Worm (Caenorhabditis elegans): ENCODE measurements around the gene gly-6.

gly-6 gene

DNA sequence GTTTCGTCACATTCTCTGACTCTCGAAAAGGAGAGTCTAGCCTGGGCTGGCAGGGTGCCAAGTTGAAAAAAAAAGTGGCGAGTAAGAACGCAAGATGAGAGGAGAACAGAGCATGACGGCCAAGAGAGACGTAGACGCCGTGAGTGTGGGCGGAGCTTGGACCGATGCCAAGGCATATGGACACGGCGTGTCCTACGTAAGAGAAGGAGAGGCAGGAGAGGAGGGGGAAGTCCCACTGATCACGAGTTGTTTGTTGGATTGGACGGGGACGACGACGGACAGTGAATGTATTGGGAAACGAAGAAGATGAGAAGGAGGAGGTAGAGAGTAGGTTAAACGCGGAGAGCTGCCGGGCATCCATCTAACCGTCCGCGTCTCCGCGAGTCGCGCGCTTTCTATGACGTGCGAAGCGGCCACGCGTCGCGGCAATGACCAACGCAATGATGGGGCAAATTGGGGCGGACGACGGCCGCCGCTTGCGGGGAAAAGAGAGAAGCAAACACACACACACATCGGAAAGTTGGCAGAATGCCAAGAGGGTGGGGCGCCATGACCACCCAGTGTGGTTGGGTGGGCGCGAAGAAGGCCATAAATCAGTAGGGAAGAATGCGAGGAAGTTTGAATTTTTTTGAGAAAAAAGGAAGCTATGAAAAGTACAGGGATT, 48.9 kb downstream of the gly-6 start (continued):
- TF ChIP-seq dmd-4 (tag; optimal IDR thresholded peaks at IDR 0.05; ENCODE audit: borderline replicate concordance) (peak; percentile 69), ttx-3 (tag; optimal IDR thresholded peaks at IDR 0.05) (no peak), gmeb-2 (tag; optimal IDR thresholded peaks at IDR 0.05) (no peak), rnt-1 (tag; optimal IDR thresholded peaks at IDR 0.05) (peak; percentile 99), Y22D7AL.16 (tag; optimal IDR thresholded peaks at IDR 0.05) (no peak), tbx-7 (tag; optimal IDR thresholded peaks at IDR 0.05) (peak; percentile 51), nhr-11 (tag; optimal IDR thresholded peaks at IDR 0.05) (no peak), fkh-6 (tag; optimal IDR thresholded peaks at IDR 0.05) (no peak), ahr-1 (tag; optimal IDR thresholded peaks at IDR 0.05) (no peak), K02D7.2 (tag; optimal IDR thresholded peaks at IDR 0.05) (no peak), nhr-232 (tag; optimal IDR thresholded peaks at IDR 0.05) (peak; percentile 4), pax-1 (tag; optimal IDR thresholded peaks at IDR 0.05) (peak; percentile 63), eyg-1 (tag; optimal IDR thresholded peaks at IDR 0.05) (peak; percentile 58), ceh-22 (tag; optimal IDR thresholded peaks at IDR 0.05) (no peak), pros-1 (tag; optimal IDR thresholded peaks at IDR 0.05) (peak; percentile 93), ama-1 (optimal IDR thresholded peaks at IDR 0.05) (no peak), npax-4 (tag; optimal IDR thresholded peaks at IDR 0.05) (no peak), ceh-31 (tag; optimal IDR thresholded peaks at IDR 0.05) (peak; percentile 99), zip-5 (tag; optimal IDR thresholded peaks at IDR 0.05) (no peak)

DNA sequence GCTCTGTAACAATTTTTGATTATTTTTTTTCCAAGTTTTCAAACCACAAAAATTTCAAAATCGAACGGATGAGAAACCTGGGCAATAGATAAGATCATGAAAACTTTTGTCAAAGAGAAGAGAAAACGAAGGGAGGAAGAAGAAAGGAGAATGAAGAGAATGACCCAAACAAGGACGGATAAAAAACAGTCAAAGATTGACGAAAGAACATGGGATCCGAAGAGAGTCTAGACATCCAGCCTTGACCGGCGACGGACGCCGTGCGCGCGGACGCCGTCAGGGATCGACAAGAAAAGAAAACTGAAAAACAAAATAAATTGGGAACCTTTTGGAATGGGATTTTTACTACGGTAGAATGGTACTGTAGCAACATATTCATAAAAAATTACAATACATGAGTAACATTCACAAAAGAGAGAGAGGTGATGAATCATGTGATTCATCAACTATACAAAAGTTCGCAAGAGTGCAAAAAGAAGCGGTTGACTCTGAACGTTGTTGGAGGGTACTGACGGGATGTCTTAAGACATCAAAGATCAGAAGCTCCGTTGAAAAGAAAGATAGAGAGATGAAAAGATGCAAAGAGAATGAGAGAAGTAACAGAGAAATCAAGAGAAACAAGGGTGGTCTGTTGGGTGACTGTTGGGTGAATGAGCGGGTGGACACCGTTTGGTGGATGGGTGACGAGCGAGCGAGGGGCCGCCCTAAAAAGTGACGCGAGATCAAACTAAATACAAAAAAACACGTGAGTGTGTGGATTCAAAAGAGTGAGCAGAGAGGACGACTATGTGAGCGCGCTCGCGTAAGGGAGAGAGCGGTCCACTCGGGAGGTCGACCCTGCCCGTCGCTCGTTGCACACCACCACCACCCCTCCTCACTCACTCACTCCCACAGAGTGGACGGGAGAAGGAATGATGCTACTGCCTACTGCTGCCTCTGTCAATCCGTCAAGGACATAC, 50.5 kb downstream of the gly-6 start, which contains the start of gene sup-26:
sup-26 (minus strand) TSS at position 10 of the 959 bp plus-strand sequence.
- no peak for TF ChIP-seq fkh-10 (GFP tag; optimal IDR thresholded peaks at IDR 0.05)
- TF ChIP-seq ceh-22 (tag; optimal IDR thresholded peaks at IDR 0.05), result no peak
- TF ChIP-seq sox-2 (GFP tag; IDR thresholded peaks at IDR 0.05), result no peak
- TF ChIP-seq sdc-2 (tag; optimal IDR thresholded peaks at IDR 0.05), result peak; percentile 70
- no peak for TF ChIP-seq elt-2 (tag; optimal IDR thresholded peaks at IDR 0.05)
- TF ChIP-seq F13H6.1 (tag; optimal IDR thresholded peaks at IDR 0.05), result no peak
- TF ChIP-seq npax-4 (tag; optimal IDR thresholded peaks at IDR 0.05), result no peak
- TF ChIP-seq fax-1 (tag; optimal IDR thresholded peaks at IDR 0.05), result no peak
- TF ChIP-seq pat-9 (tag; optimal IDR thresholded peaks at IDR 0.05), result no peak
- no peak for TF ChIP-seq ceh-19 (GFP tag; optimal IDR thresholded peaks at IDR 0.05)
- no peak for TF ChIP-seq ama-1 (optimal IDR thresholded peaks at IDR 0.05)
- peak; percentile 57 for TF ChIP-seq fkh-6 (tag; optimal IDR thresholded peaks at IDR 0.05)
- no peak for TF ChIP-seq pax-1 (tag; optimal IDR thresholded peaks at IDR 0.05)
- peak; percentile 65 for TF ChIP-seq tbx-2 (tag; optimal IDR thresholded peaks at IDR 0.05)
- TF ChIP-seq pros-1 (tag; optimal IDR thresholded peaks at IDR 0.05), result no peak
- no peak for TF ChIP-seq pag-3 (tag; optimal IDR thresholded peaks at IDR 0.05; ENCODE audit: borderline replicate concordance)
- TF ChIP-seq ceh-24 (tag; optimal IDR thresholded peaks at IDR 0.05), result no peak
- TF ChIP-seq hlh-8 (tag; optimal IDR thresholded peaks at IDR 0.05), result no peak
- peak; percentile 85 for TF ChIP-seq elt-4 (tag; optimal IDR thresholded peaks at IDR 0.05)
- no peak for TF ChIP-seq rnt-1 (tag; optimal IDR thresholded peaks at IDR 0.05)
- no peak for TF ChIP-seq C38D4.7 (GFP tag; optimal IDR thresholded peaks at IDR 0.05)
- no peak for TF ChIP-seq T23F11.4 (GFP tag; optimal IDR thresholded peaks at IDR 0.05)
- no peak for TF ChIP-seq ceh-45 (GFP tag; IDR thresholded peaks at IDR 0.05)
- no peak for TF ChIP-seq pha-4 (tag; optimal IDR thresholded peaks at IDR 0.05)
- TF ChIP-seq hlh-13 (GFP tag; optimal IDR thresholded peaks at IDR 0.05), result no peak
- peak; percentile 73 for TF ChIP-seq ceh-34 (tag; optimal IDR thresholded peaks at IDR 0.05)
- TF ChIP-seq ceh-6 (GFP tag; optimal IDR thresholded peaks at IDR 0.05), result peak; percentile 19
- peak; percentile 7 for TF ChIP-seq pqm-1 (tag; optimal IDR thresholded peaks at IDR 0.05)
- no peak for TF ChIP-seq hlh-15 (tag; optimal IDR thresholded peaks at IDR 0.05)
- TF ChIP-seq nfya-1 (tag; optimal IDR thresholded peaks at IDR 0.05), result peak; percentile 19
- TF ChIP-seq ceh-48 (tag; optimal IDR thresholded peaks at IDR 0.05), result no peak
- TF ChIP-seq dve-1 (tag; optimal IDR thresholded peaks at IDR 0.05), result no peak
- TF ChIP-seq K02D7.2 (tag; optimal IDR thresholded peaks at IDR 0.05), result no peak
- no peak for TF ChIP-seq tbx-7 (tag; optimal IDR thresholded peaks at IDR 0.05)
- TF ChIP-seq lim-6 (tag; optimal IDR thresholded peaks at IDR 0.05), result no peak
- TF ChIP-seq zip-5 (tag; optimal IDR thresholded peaks at IDR 0.05), result no peak
- peak; percentile 52 for TF ChIP-seq eyg-1 (tag; optimal IDR thresholded peaks at IDR 0.05)
- peak; percentile 24 for TF ChIP-seq unc-42 (tag; optimal IDR thresholded peaks at IDR 0.05)
- TF ChIP-seq syd-9 (tag; optimal IDR thresholded peaks at IDR 0.05), result peak; percentile 6
